Fruit fly (Drosophila melanogaster): ENCODE measurements around the gene CG12104.

Gene CG12104

DNA sequence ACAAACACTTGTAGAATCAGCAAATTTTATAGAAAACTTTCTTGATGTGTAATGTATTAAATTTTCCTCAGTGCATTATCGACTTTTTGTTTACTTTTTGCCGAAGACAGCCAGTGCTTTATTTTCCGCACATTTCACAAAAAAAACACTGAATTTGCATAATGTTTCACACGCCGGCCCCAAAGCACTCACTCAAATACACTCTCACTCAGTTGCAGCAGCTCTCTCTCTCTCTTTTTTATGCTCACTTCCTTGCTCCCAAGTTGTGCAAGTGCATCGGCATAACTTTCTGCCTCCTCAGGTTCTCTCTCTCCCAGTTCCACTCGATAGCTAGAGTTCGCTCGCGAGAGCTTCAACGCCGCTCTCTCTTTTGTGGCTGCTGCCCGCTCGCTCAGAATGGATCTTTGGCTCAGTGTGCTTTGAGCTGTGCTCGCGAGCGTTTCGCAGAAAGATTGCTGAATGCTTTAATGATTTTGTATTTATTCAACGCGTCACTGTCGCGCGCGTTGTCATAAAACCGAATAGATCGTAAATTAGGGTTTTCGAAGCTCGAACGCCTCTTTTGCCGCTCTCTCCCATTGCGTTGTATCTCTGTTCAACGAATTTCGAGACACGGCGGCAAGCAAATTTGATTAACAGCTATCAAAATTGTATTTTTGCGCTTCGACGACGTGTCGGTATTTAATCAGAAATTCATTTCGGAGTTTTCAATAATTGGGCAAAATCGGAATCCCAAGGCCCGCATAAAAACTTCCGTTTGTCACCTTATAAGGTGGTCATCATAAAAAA is 16.0 kb downstream of the CG12104 start (continued):
- peak; percentile 87 for TF ChIP-seq eg (GFP tag; IDR thresholded peaks at IDR 0.05)
- peak; percentile 73 for TF ChIP-seq fkh (GFP tag; optimal IDR thresholded peaks at IDR 0.05)
- no peak for TF ChIP-seq CG4318 (GFP tag; optimal IDR thresholded peaks at IDR 0.05)
- TF ChIP-seq Gug (GFP tag; IDR thresholded peaks at IDR 0.05) = peak; percentile 38; the same call in 1 of the 2 replicates
- peak; percentile 8 for TF ChIP-seq esn (GFP tag; optimal IDR thresholded peaks at IDR 0.05)
- peak; percentile 74 for TF ChIP-seq Eip78C (GFP tag)
- no peak for TF ChIP-seq Hr38 (GFP tag; optimal IDR thresholded peaks at IDR 0.05)
- TF ChIP-seq Ets96B (tag; optimal IDR thresholded peaks at IDR 0.05) = peak; percentile 38
- TF ChIP-seq net (GFP tag; optimal IDR thresholded peaks at IDR 0.05) = peak; percentile 5
- TF ChIP-seq fd59A (GFP tag; optimal IDR thresholded peaks at IDR 0.05) = no peak
- no peak for TF ChIP-seq cyc (GFP tag; optimal IDR thresholded peaks at IDR 0.05)
- TF ChIP-seq spab (GFP tag; optimal IDR thresholded peaks at IDR 0.05) = peak; percentile 47
- TF ChIP-seq CG10631 (GFP tag; optimal IDR thresholded peaks at IDR 0.05) = no peak
- TF ChIP-seq ss (GFP tag; optimal IDR thresholded peaks at IDR 0.05) = peak; percentile 67 to 77
- no peak for TF ChIP-seq CG1621 (tag; optimal IDR thresholded peaks at IDR 0.05)
- TF ChIP-seq CG8319 (GFP tag; optimal IDR thresholded peaks at IDR 0.05) = no peak

DNA sequence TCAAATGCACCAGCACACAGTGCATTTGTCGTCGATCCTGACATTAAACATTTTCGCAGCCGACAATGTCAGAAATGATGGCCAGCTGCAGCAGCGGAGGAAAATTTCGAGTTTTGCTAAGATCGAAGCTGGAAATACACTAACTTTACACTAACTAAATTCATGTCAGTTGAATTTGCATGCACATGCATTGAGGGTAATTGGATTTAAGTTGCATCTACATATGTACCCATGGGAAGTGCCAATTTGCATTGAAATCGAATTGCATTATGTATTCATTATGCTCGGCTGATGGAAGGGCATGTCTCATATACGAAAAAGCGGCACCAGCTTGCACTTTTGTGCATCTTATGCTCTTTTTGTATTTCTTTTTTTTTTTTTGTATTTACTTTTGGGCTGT is 17.7 kb downstream of the CG12104 start:
- peak; percentile 97 for TF ChIP-seq Eip78C (GFP tag)
- peak; percentile 76 for TF ChIP-seq acj6 (GFP tag; optimal IDR thresholded peaks at IDR 0.05)
- peak; percentile 59 for TF ChIP-seq dac (GFP tag; optimal IDR thresholded peaks at IDR 0.05)
- peak; percentile 81 for TF ChIP-seq pdm3 (GFP tag; optimal IDR thresholded peaks at IDR 0.05)
- peak; percentile 78 for TF ChIP-seq OdsH (GFP tag; optimal IDR thresholded peaks at IDR 0.05)
- TF ChIP-seq Hr4 (GFP tag; optimal IDR thresholded peaks at IDR 0.05) = peak; percentile 82
- TF ChIP-seq fd59A (GFP tag; optimal IDR thresholded peaks at IDR 0.05) = peak; percentile 8
- peak; percentile 94 for TF ChIP-seq CG11294 (GFP tag; IDR thresholded peaks at IDR 0.05)
- TF ChIP-seq esn (GFP tag; optimal IDR thresholded peaks at IDR 0.05) = peak; percentile 80
- TF ChIP-seq ss (GFP tag; optimal IDR thresholded peaks at IDR 0.05) = peak; percentile 46 to 67
- peak; percentile 51 for TF ChIP-seq Sox15 (GFP tag; optimal IDR thresholded peaks at IDR 0.05)
- TF ChIP-seq lz (GFP tag; optimal IDR thresholded peaks at IDR 0.05) = peak; percentile 80
- peak; percentile 94 for TF ChIP-seq svp (GFP tag)
- TF ChIP-seq CG31627 (GFP tag; optimal IDR thresholded peaks at IDR 0.05) = peak; percentile 79
- TF ChIP-seq CG15336 (GFP tag; IDR thresholded peaks at IDR 0.05) = peak; percentile 94
- peak; percentile 70 for TF ChIP-seq CG16779 (tag; optimal IDR thresholded peaks at IDR 0.05)
- TF ChIP-seq CG11762 (GFP tag; optimal IDR thresholded peaks at IDR 0.05; ENCODE audit: insufficient read depth) = peak; percentile 85
- peak; percentile 69 for TF ChIP-seq CG10631 (GFP tag; optimal IDR thresholded peaks at IDR 0.05)
- peak; percentile 57 for TF ChIP-seq Blimp-1 (GFP tag; optimal IDR thresholded peaks at IDR 0.05)
- peak; percentile 87 for TF ChIP-seq topi (GFP tag; optimal IDR thresholded peaks at IDR 0.05)
- TF ChIP-seq fd85E (GFP tag; optimal IDR thresholded peaks at IDR 0.05) = peak; percentile 82
- TF ChIP-seq CG3919 (GFP tag; optimal IDR thresholded peaks at IDR 0.05) = peak; percentile 93
- TF ChIP-seq fkh (GFP tag; optimal IDR thresholded peaks at IDR 0.05) = no peak
- TF ChIP-seq CG1621 (tag; optimal IDR thresholded peaks at IDR 0.05) = peak; percentile 50
- peak; percentile 63 for TF ChIP-seq Ets21C (GFP tag; optimal IDR thresholded peaks at IDR 0.05)
- TF ChIP-seq net (GFP tag; optimal IDR thresholded peaks at IDR 0.05) = peak; percentile 92
- TF ChIP-seq Eip93F (GFP tag; optimal IDR thresholded peaks at IDR 0.05) = no peak
- peak; percentile 4 to 73 for TF ChIP-seq salr (GFP tag; optimal IDR thresholded peaks at IDR 0.05)
- TF ChIP-seq CG4318 (GFP tag; optimal IDR thresholded peaks at IDR 0.05) = peak; percentile 60
- peak; percentile 93 for TF ChIP-seq cyc (GFP tag; optimal IDR thresholded peaks at IDR 0.05)
- peak; percentile 76 for TF ChIP-seq spab (GFP tag; optimal IDR thresholded peaks at IDR 0.05)
- TF ChIP-seq Smox (GFP tag; optimal IDR thresholded peaks at IDR 0.05) = peak; percentile 56
- TF ChIP-seq Hr39 (GFP tag; optimal IDR thresholded peaks at IDR 0.05) = peak; percentile 82
- TF ChIP-seq Hr38 (GFP tag; optimal IDR thresholded peaks at IDR 0.05) = no peak
- peak; percentile 89 for TF ChIP-seq CG6276 (GFP tag; optimal IDR thresholded peaks at IDR 0.05)
- TF ChIP-seq CG6163 (GFP tag; IDR thresholded peaks at IDR 0.05) = peak; percentile 96
- peak; percentile 80 for TF ChIP-seq Ets96B (tag; optimal IDR thresholded peaks at IDR 0.05)
- TF ChIP-seq vri (GFP tag; optimal IDR thresholded peaks at IDR 0.05) = peak; percentile 27
- TF ChIP-seq CG6854 (GFP tag; optimal IDR thresholded peaks at IDR 0.05) = peak; percentile 80
- peak; percentile 67 for TF ChIP-seq CG34406 (GFP tag; optimal IDR thresholded peaks at IDR 0.05)
- peak; percentile 76 for TF ChIP-seq dsx (GFP tag; optimal IDR thresholded peaks at IDR 0.05; ENCODE audit: poor library complexity, severe bottlenecking)
- peak; percentile 57 for TF ChIP-seq Met (GFP tag; optimal IDR thresholded peaks at IDR 0.05)
- peak; percentile 73 for TF ChIP-seq CG9139 (GFP tag; optimal IDR thresholded peaks at IDR 0.05)
- TF ChIP-seq eg (GFP tag; IDR thresholded peaks at IDR 0.05) = peak; percentile 96
